Fruit fly (Drosophila melanogaster) S2 (cell line): ENCODE measurements around the gene Pmm2.

ENCODE experiments used
- CG8478 ChIP-seq: fragments of >200 bp; optimal IDR thresholded peaks from 2 replicates; lab custom pipeline; 2018
- CTCF ChIP-seq, 2 experiments: fragments of >200 bp; optimal IDR thresholded peaks; 2 replicates each; lab custom pipeline; 2018

dm6 chr3L:12503865-12504650 is 30.3 kb upstream of the Pmm2 start, which contains the start of the genes CG10646 and vih:
- TF ChIP-seq CG8478 (lab: Kevin White, UChicago) (no peak), CTCF (optimal IDR thresholded peaks at IDR 0.05; lab: Kevin White, UChicago) (no peak)
